Worm (Caenorhabditis elegans) whole organism, L1 larva: Measurements from ENCODE around the gene C04E6.4.

Source experiments
- aly-2 ChIP-seq: fragments of 150-350 bp; optimal IDR thresholded peaks from 2 replicates; lab custom pipeline; 2014; ENCODE audit warnings: missing biosample characterization, missing genetic modification characterization
- ama-1 ChIP-seq: fragments of 150-350 bp; optimal IDR thresholded peaks from 2 replicates; lab custom pipeline; 2014
- elt-3 ChIP-seq, 6 experiments: fragments of 150-350 bp in 1 of 6; sonication (generic microtip); optimal IDR thresholded peaks; 2 replicates each; lab custom pipeline; 2017 to 2018; ENCODE audit warnings: missing biosample characterization in 6 of 6, missing genetic modification characterization in 6 of 6, inconsistent platforms in 1 of 6
- fkh-10 ChIP-seq: sonication (generic microtip); optimal IDR thresholded peaks from 2 replicates; lab custom pipeline; 2017; ENCODE audit warnings: missing biosample characterization, missing genetic modification reagents, missing genetic modification characterization
- mep-1 ChIP-seq: fragments of 150-350 bp; optimal IDR thresholded peaks from 2 replicates; lab custom pipeline; 2014; ENCODE audit warnings: missing biosample characterization, missing genetic modification characterization
- pqm-1 ChIP-seq: sonication (generic microtip); optimal IDR thresholded peaks from 3 replicates; lab custom pipeline; 2017; ENCODE audit warnings: missing biosample characterization, missing genetic modification characterization

- no peak for TF ChIP-seq ama-1 (lab: Kevin White, UChicago)
- no peak for TF ChIP-seq fkh-10 (GFP tag; lab: Kevin White, UChicago)
- no peak for TF ChIP-seq elt-3 (tag; optimal IDR thresholded peaks at IDR 0.05; lab: Kevin White, UChicago)
- no peak for TF ChIP-seq mep-1 (tag; lab: Kevin White, UChicago)
- no peak for TF ChIP-seq pqm-1 (tag; lab: Kevin White, UChicago)
- no peak for TF ChIP-seq aly-2 (tag; lab: Kevin White, UChicago)
Observed at ce11 chrV:5862479-5863188, 44.6 kb upstream of the C04E6.4 start, which contains the start of gene F26F12.8.
